Fruit fly (Drosophila melanogaster) whole organism, embryonic: ENCODE data around the gene CG7352.

ENCODE experiments used
- CG11085 ChIP-seq: fragments of 200-800 bp; sonication (Bioruptor generic); IDR thresholded peaks from 2 replicates; pipeline ENCODE4 v1.3.6; 2022; ENCODE audit warnings: missing biosample characterization, missing genetic modification characterization
- CG11456 ChIP-seq: fragments of 200-800 bp; sonication (Bioruptor generic); IDR thresholded peaks from 3 replicates; pipeline ENCODE4 v1.3.6; 2022; ENCODE audit warnings: missing biosample characterization, missing genetic modification characterization
- CG12155 ChIP-seq: fragments of 200-800 bp; sonication (Bioruptor generic); optimal IDR thresholded peaks from 3 replicates; lab custom pipeline; 2016; ENCODE audit warnings: missing biosample characterization, missing genetic modification characterization
- CG17361 ChIP-seq: fragments of 200-800 bp; sonication (Bioruptor generic); IDR thresholded peaks from 3 replicates; pipeline ENCODE4 v1.3.6; 2022; ENCODE audit warnings: missing biosample characterization, missing genetic modification characterization
- CG2120 ChIP-seq: fragments of 200-800 bp; sonication (Bioruptor generic); optimal IDR thresholded peaks from 3 replicates; lab custom pipeline; 2016; ENCODE audit warnings: missing biosample characterization, missing genetic modification characterization
- Chrac-16 ChIP-seq: fragments of 200-800 bp; sonication (Bioruptor generic); optimal IDR thresholded peaks from 3 replicates; lab custom pipeline; 2016; ENCODE audit warnings: missing biosample characterization, missing genetic modification characterization
- Doc2 ChIP-seq: fragments of 200-800 bp; sonication (Bioruptor generic); IDR thresholded peaks from 2 replicates; pipeline ENCODE4 v1.3.6; 2022; ENCODE audit warnings: missing biosample characterization, missing genetic modification characterization
- Kr ChIP-seq: fragments of 200-800 bp; sonication (Bioruptor generic); optimal IDR thresholded peaks from 2 replicates; lab custom pipeline; 2017; ENCODE audit warnings: missing biosample characterization, mild to moderate bottlenecking, missing genetic modification characterization
- Ravus ChIP-seq: fragments of 200-800 bp; sonication (Bioruptor generic); IDR thresholded peaks from 2 replicates; pipeline ENCODE4 v1.3.6; 2022; ENCODE audit warnings: missing biosample characterization, missing genetic modification characterization
- Sox100B ChIP-seq: fragments of 200-800 bp; sonication (Bioruptor generic); optimal IDR thresholded peaks from 3 replicates; lab custom pipeline; 2018; ENCODE audit warnings: missing biosample characterization, mild to moderate bottlenecking, missing genetic modification characterization
- cas ChIP-seq: fragments of 200-800 bp; sonication (Bioruptor generic); IDR thresholded peaks from 2 replicates; pipeline ENCODE4 v1.3.6; 2022; ENCODE audit warnings: missing biosample characterization, missing genetic modification characterization
- dpn ChIP-seq, 2 experiments: fragments of 200-800 bp; sonication (Bioruptor generic); optimal IDR thresholded peaks; 3 replicates each; lab custom pipeline; 2016; ENCODE audit warnings: missing biosample characterization in 2 of 2, missing genetic modification characterization in 2 of 2
- gt ChIP-seq: fragments of 200-800 bp; sonication (Bioruptor generic); IDR thresholded peaks from 2 replicates; pipeline ENCODE4 v1.3.6; 2022; ENCODE audit warnings: missing biosample characterization, missing genetic modification characterization
- oc ChIP-seq: fragments of 200-800 bp; sonication (Bioruptor generic); optimal IDR thresholded peaks from 2 replicates; lab custom pipeline; 2018; ENCODE audit warnings: missing biosample characterization, mild to moderate bottlenecking, missing genetic modification characterization, moderate library complexity

- TF ChIP-seq cas = no peak
- TF ChIP-seq CG12155 = no peak
- TF ChIP-seq Chrac-16 = no peak
- TF ChIP-seq CG11456 (GFP tag; lab: Robert Waterston, UW) = no peak
- no peak for TF ChIP-seq CG17361 (GFP tag; lab: Robert Waterston, UW)
- no peak for TF ChIP-seq Ravus (GFP tag; lab: Robert Waterston, UW)
- no peak for TF ChIP-seq oc (tag; lab: Kevin White, UChicago)
- no peak for TF ChIP-seq Doc2 (GFP tag; lab: Robert Waterston, UW)
- no peak for TF ChIP-seq CG2120 (GFP tag; lab: Kevin White, UChicago)
- TF ChIP-seq Kr = no peak
- no peak for TF ChIP-seq dpn (GFP tag; optimal IDR thresholded peaks at IDR 0.05; lab: Kevin White, UChicago)
- no peak for TF ChIP-seq Sox100B
- no peak for TF ChIP-seq CG11085
- TF ChIP-seq gt = no peak
Measured at dm6 chr3R:8317215-8317614, 30.2 kb upstream of the CG7352 start, which contains the start of gene Ctr1B.
